Worm (Caenorhabditis elegans) whole organism, L1 larva: ENCODE data around the gene eri-3.

Source experiments
- C04F5.9 ChIP-seq: sonication (generic microtip); optimal IDR thresholded peaks from 2 replicates; lab custom pipeline; 2016; ENCODE audit warnings: missing genetic modification characterization, missing compliant biosample characterization
- Y116A8C.19 ChIP-seq: sonication (generic microtip); optimal IDR thresholded peaks from 2 replicates; lab custom pipeline; 2016; ENCODE audit warnings: missing compliant biosample characterization, missing genetic modification characterization, borderline replicate concordance
- alr-1 ChIP-seq: fragments of 200-800 bp; sonication (Bioruptor generic); optimal IDR thresholded peaks from 2 replicates; lab custom pipeline; 2018; ENCODE audit warnings: borderline replicate concordance, mild to moderate bottlenecking, missing genetic modification characterization, missing compliant biosample characterization
- blmp-1 ChIP-seq: fragments of 150-350 bp; optimal IDR thresholded peaks from 2 replicates; lab custom pipeline; 2014; ENCODE audit warnings: missing biosample characterization, missing genetic modification characterization
- ceh-63 ChIP-seq: fragments of 200-800 bp; sonication (Bioruptor generic); optimal IDR thresholded peaks from 2 replicates; lab custom pipeline; 2018; ENCODE audit warnings: mild to moderate bottlenecking, missing genetic modification characterization, missing compliant biosample characterization
- ceh-90 ChIP-seq: sonication (generic microtip); optimal IDR thresholded peaks from 2 replicates; lab custom pipeline; 2016; ENCODE audit warnings: missing genetic modification characterization, missing compliant biosample characterization
- dpl-1 ChIP-seq, 3 experiments: fragments of 150-350 bp in 2 of 3; sonication (generic microtip) in 1 of 3; optimal IDR thresholded peaks; 2 replicates each; lab custom pipeline; 2014 to 2017; ENCODE audit warnings: missing biosample characterization in 3 of 3, missing genetic modification characterization in 3 of 3, missing genetic modification reagents in 3 of 3
- efl-1 ChIP-seq, 4 experiments: fragments of 150-350 bp; optimal IDR thresholded peaks in 3 of 4; peaks in 1 of 4; 1 replicate in 1 of 4; 2 replicates in 3 of 4; lab custom pipeline; 2014; ENCODE audit warnings: missing biosample characterization in 2 of 4, missing genetic modification characterization in 2 of 4, missing genetic modification reagents in 2 of 4
- efl-3 ChIP-seq: fragments of 200-800 bp; sonication (Bioruptor generic); optimal IDR thresholded peaks from 2 replicates; lab custom pipeline; 2018; ENCODE audit warnings: mild to moderate bottlenecking, missing genetic modification characterization, missing compliant biosample characterization
- elt-2 ChIP-seq: sonication (generic microtip); optimal IDR thresholded peaks from 2 replicates; lab custom pipeline; 2016; ENCODE audit warnings: missing genetic modification characterization, mild to moderate bottlenecking, inconsistent platforms, missing compliant biosample characterization, missing genetic modification reagents
- ets-5 ChIP-seq: fragments of 200-800 bp; sonication (Bioruptor generic); IDR thresholded peaks from 2 replicates; pipeline ENCODE4 v1.3.6; 2022; ENCODE audit warnings: missing genetic modification characterization, missing compliant biosample characterization
- fkh-10 ChIP-seq: sonication (generic microtip); optimal IDR thresholded peaks from 2 replicates; lab custom pipeline; 2017; ENCODE audit warnings: missing biosample characterization, missing genetic modification reagents, missing genetic modification characterization
- mdl-1 ChIP-seq, 2 experiments: fragments of 150-350 bp; optimal IDR thresholded peaks; 2 replicates each; lab custom pipeline; 2014 to 2017; ENCODE audit warnings: missing biosample characterization in 2 of 2, missing genetic modification characterization in 2 of 2, inconsistent platforms in 1 of 2
- nhr-20 ChIP-seq: sonication (generic microtip); optimal IDR thresholded peaks from 2 replicates; lab custom pipeline; 2016; ENCODE audit warnings: mild to moderate bottlenecking, missing genetic modification characterization, missing compliant biosample characterization
- nhr-28 ChIP-seq: fragments of 150-350 bp; optimal IDR thresholded peaks from 2 replicates; lab custom pipeline; 2014; ENCODE audit warnings: missing biosample characterization, missing genetic modification characterization
- nhr-47 ChIP-seq: sonication (generic microtip); optimal IDR thresholded peaks from 2 replicates; lab custom pipeline; 2016; ENCODE audit warnings: mild to moderate bottlenecking, missing genetic modification characterization, moderate library complexity, missing compliant biosample characterization
- nhr-71 ChIP-seq: sonication (generic microtip); optimal IDR thresholded peaks from 2 replicates; lab custom pipeline; 2016; ENCODE audit warnings: mild to moderate bottlenecking, missing genetic modification characterization, moderate library complexity, missing compliant biosample characterization
- nhr-76 ChIP-seq: sonication (generic microtip); optimal IDR thresholded peaks from 2 replicates; lab custom pipeline; 2017; ENCODE audit warnings: missing biosample characterization, missing genetic modification characterization
- nhr-85 ChIP-seq: sonication (generic microtip); peaks from one replicate; lab custom pipeline; 2016; ENCODE audit warnings: missing genetic modification characterization, inconsistent platforms, missing compliant biosample characterization
- nhr-90 ChIP-seq: sonication (generic microtip); optimal IDR thresholded peaks from 2 replicates; lab custom pipeline; 2016; ENCODE audit warnings: mild to moderate bottlenecking, missing genetic modification characterization, missing compliant biosample characterization; ENCODE audit not compliant: poor library complexity
- pax-3 ChIP-seq: fragments of 200-800 bp; sonication (Bioruptor generic); optimal IDR thresholded peaks from 2 replicates; lab custom pipeline; 2018; ENCODE audit warnings: mild to moderate bottlenecking, missing genetic modification characterization, moderate library complexity, missing compliant biosample characterization
- pqm-1 ChIP-seq: sonication (generic microtip); optimal IDR thresholded peaks from 3 replicates; lab custom pipeline; 2017; ENCODE audit warnings: missing biosample characterization, missing genetic modification characterization
- rnt-1 ChIP-seq: sonication (generic microtip); optimal IDR thresholded peaks from 2 replicates; lab custom pipeline; 2016; ENCODE audit warnings: mild to moderate bottlenecking, missing genetic modification characterization, moderate library complexity, missing compliant biosample characterization
- skn-1 ChIP-seq: fragments of 150-350 bp; optimal IDR thresholded peaks from 2 replicates; lab custom pipeline; 2014; ENCODE audit warnings: missing biosample characterization, missing genetic modification characterization
- snpc-4 ChIP-seq: fragments of 150-350 bp; optimal IDR thresholded peaks from 2 replicates; lab custom pipeline; 2014; ENCODE audit warnings: missing biosample characterization, missing genetic modification characterization
- snu-23 ChIP-seq: sonication (generic microtip); optimal IDR thresholded peaks from 2 replicates; lab custom pipeline; 2016; ENCODE audit warnings: missing genetic modification characterization, missing compliant biosample characterization
- sox-4 ChIP-seq: sonication (generic microtip); optimal IDR thresholded peaks from 2 replicates; lab custom pipeline; 2016; ENCODE audit warnings: missing genetic modification characterization, missing compliant biosample characterization
- sptf-1 ChIP-seq: fragments of 150-350 bp; optimal IDR thresholded peaks from 2 replicates; lab custom pipeline; 2014; ENCODE audit warnings: missing biosample characterization, missing genetic modification characterization
- swsn-7 ChIP-seq: sonication (generic microtip); optimal IDR thresholded peaks from 2 replicates; lab custom pipeline; 2016; ENCODE audit warnings: missing genetic modification characterization, missing compliant biosample characterization
- tbx-2 ChIP-seq: sonication (generic microtip); optimal IDR thresholded peaks from 2 replicates; lab custom pipeline; 2016; ENCODE audit warnings: missing genetic modification characterization, missing compliant biosample characterization
- tlp-1 ChIP-seq: fragments of 150-350 bp; optimal IDR thresholded peaks from 2 replicates; lab custom pipeline; 2014; ENCODE audit warnings: missing biosample characterization, missing genetic modification characterization
- unc-130 ChIP-seq: fragments of 150-350 bp; optimal IDR thresholded peaks from 2 replicates; lab custom pipeline; 2017; ENCODE audit warnings: missing biosample characterization, missing genetic modification characterization, inconsistent platforms
- unc-30 ChIP-seq: sonication (generic microtip); optimal IDR thresholded peaks from 2 replicates; lab custom pipeline; 2017; ENCODE audit warnings: missing biosample characterization, missing genetic modification characterization
- unc-62 ChIP-seq: fragments of 150-350 bp; optimal IDR thresholded peaks from 2 replicates; lab custom pipeline; 2014; ENCODE audit warnings: missing biosample characterization, missing genetic modification reagents, missing genetic modification characterization
- unc-86 ChIP-seq: sonication (generic microtip); optimal IDR thresholded peaks from 2 replicates; lab custom pipeline; 2016; ENCODE audit warnings: missing genetic modification characterization, missing compliant biosample characterization
- unc-98 ChIP-seq: fragments of 200-800 bp; sonication (Bioruptor generic); IDR thresholded peaks from 2 replicates; pipeline ENCODE4 v1.3.6; 2022; ENCODE audit warnings: missing genetic modification characterization, missing compliant biosample characterization
- xbp-1 ChIP-seq: sonication (generic microtip); optimal IDR thresholded peaks from 2 replicates; lab custom pipeline; 2016; ENCODE audit warnings: missing genetic modification characterization, missing compliant biosample characterization
- zag-1 ChIP-seq: fragments of 150-350 bp; optimal IDR thresholded peaks from 2 replicates; lab custom pipeline; 2014; ENCODE audit warnings: missing biosample characterization, missing genetic modification characterization
- ztf-11 ChIP-seq, 2 experiments: sonication (generic microtip); optimal IDR thresholded peaks; 2 replicates each; lab custom pipeline; 2016 to 2017; ENCODE audit warnings: missing genetic modification characterization in 2 of 2, missing biosample characterization in 1 of 2, missing compliant biosample characterization in 1 of 2

eri-3 gene

DNA sequence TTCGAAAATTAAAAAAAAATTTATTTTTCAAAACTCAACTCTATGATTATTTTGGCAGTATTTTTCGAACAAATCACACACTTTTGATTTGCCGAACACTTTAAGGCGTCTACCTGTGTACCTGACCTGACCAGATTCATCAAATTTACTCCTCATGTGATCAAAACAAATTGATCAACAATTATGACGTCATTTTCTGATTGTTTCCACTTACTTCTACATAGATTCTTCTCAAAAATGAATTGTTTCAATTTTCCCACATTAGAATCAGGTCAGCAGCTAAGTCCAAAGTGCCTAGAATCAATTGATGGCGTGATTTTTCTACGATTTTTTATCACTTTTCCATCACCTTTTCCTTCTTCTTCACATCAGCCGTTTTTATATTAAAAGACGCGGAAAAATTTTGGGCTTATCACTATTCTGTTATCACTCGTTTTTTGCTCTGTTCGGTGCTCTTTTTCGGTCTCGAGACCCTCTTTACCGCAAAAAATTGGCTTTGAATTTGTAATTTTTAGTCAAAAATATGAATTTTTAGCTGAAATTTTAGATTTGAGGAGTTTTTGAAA, 19.9 kb downstream of the eri-3 start (continued):
- TF ChIP-seq nhr-47 (tag; lab: Kevin White, UChicago), result no peak
- TF ChIP-seq ets-5, result no peak
- no peak for TF ChIP-seq sox-4
- TF ChIP-seq snu-23, result peak; percentile 2
- TF ChIP-seq nhr-71 (tag; lab: Kevin White, UChicago), result peak; percentile 43
- no peak for TF ChIP-seq nhr-28 (tag; lab: Kevin White, UChicago)
- peak in 1 of 3 experiments; percentile 19 for TF ChIP-seq dpl-1 (GFP tag; optimal IDR thresholded peaks at IDR 0.05; lab: Kevin White, UChicago)
- no peak for TF ChIP-seq blmp-1 (tag; lab: Kevin White, UChicago)
- TF ChIP-seq ceh-90 (tag; lab: Kevin White, UChicago), result no peak

DNA sequence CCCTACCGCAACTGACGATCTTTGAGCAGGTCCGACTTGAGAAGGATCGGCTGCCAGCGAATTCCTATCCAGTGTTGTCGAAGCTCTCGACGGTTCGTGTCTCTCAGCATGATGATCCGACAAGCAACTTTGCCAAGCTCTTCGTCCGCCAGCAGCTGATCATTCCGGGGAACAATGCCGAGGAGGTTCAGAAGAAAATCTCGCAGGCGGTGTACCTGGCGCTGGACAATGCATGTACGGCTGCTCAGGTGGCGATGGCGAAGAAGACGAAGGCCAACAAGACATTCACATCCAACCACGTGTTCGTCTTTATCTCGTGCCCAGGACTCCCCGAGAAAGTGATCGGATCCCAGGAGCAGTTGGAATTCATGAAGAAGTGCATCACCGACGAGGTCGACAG, 26.1 kb downstream of the eri-3 start:
- TF ChIP-seq tbx-2 (tag; lab: Kevin White, UChicago), result no peak
- TF ChIP-seq unc-30 (tag; lab: Kevin White, UChicago), result no peak
- TF ChIP-seq nhr-20, result no peak
- TF ChIP-seq efl-3 (GFP tag; lab: Kevin White, UChicago), result no peak
- TF ChIP-seq unc-98, result no peak
- no peak for TF ChIP-seq mdl-1 (tag; optimal IDR thresholded peaks at IDR 0.05; lab: Kevin White, UChicago)
- TF ChIP-seq unc-130 (tag; lab: Kevin White, UChicago), result no peak
- TF ChIP-seq Y116A8C.19 (tag; lab: Kevin White, UChicago), result no peak
- no peak for TF ChIP-seq zag-1 (tag; lab: Kevin White, UChicago)
- TF ChIP-seq efl-1 (optimal IDR thresholded peaks at IDR 0.05; lab: Kevin White, UChicago), result no peak
- TF ChIP-seq efl-1 (GFP tag; optimal IDR thresholded peaks at IDR 0.05 in 1 of 2; lab: Kevin White, UChicago), result no peak
- TF ChIP-seq nhr-76 (tag; lab: Kevin White, UChicago), result no peak
- TF ChIP-seq unc-86 (tag; lab: Kevin White, UChicago), result no peak
- TF ChIP-seq skn-1 (tag; lab: Kevin White, UChicago), result no peak
- TF ChIP-seq tlp-1 (tag; lab: Kevin White, UChicago), result no peak
- TF ChIP-seq C04F5.9 (tag; lab: Kevin White, UChicago), result no peak
- no peak for TF ChIP-seq ceh-63 (GFP tag; lab: Kevin White, UChicago)
- TF ChIP-seq xbp-1 (tag; lab: Kevin White, UChicago), result no peak

DNA sequence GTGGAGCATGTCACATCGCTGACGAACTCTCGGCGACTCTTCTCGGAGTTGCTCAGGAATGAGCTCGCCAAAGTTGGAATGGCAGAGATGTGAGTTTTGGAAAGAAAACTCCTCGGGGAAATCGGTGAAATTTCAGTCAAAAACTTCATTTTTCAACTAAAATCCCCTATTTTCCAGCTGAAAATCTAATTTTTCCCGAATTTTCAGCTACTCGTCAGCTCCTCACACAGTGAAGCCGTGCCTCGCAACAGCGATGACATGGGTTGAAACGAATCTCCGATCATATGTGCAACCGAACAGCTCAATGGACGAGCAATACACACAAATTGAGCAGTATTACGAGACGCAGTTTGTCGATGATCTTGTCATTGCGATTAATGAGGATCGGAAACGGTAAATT, 28.5 kb downstream of the eri-3 start:
- TF ChIP-seq efl-1 (optimal IDR thresholded peaks at IDR 0.05; lab: Kevin White, UChicago) (no peak), efl-1 (GFP tag; optimal IDR thresholded peaks at IDR 0.05 in 1 of 2; lab: Kevin White, UChicago) (peak in 1 of 2 experiments; percentile 42), C04F5.9 (tag; lab: Kevin White, UChicago) (no peak), alr-1 (no peak)
- TF ChIP-seq, all 84 proteins: peak for 1

DNA sequence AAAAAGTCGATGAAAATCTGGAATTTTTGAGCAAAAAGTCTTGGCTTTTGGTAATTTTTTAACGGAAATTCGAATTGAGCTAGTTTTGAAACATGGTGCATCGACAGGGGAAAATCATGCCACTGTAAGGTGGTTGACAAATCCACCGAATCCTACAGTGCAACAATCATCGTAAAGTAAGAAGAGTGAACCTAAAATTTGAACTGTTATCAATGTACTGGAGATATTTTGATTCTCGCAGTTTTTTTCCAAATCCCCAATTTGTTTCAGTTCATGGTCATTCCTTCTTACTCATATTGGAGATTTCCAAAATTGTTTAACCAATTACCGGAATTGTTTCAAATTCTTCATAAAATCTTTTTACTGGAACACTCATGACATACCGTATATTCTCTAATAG, 29.4 kb downstream of the eri-3 start:
- TF ChIP-seq elt-2 (tag; lab: Kevin White, UChicago) (no peak), snpc-4 (tag; lab: Kevin White, UChicago) (no peak), ceh-63 (GFP tag; lab: Kevin White, UChicago) (no peak), blmp-1 (tag; lab: Kevin White, UChicago) (no peak), sptf-1 (no peak), nhr-85 (peak; percentile 6), swsn-7 (no peak), fkh-10 (GFP tag; lab: Kevin White, UChicago) (no peak), ztf-11 (tag; optimal IDR thresholded peaks at IDR 0.05; lab: Kevin White, UChicago) (no peak)

DNA sequence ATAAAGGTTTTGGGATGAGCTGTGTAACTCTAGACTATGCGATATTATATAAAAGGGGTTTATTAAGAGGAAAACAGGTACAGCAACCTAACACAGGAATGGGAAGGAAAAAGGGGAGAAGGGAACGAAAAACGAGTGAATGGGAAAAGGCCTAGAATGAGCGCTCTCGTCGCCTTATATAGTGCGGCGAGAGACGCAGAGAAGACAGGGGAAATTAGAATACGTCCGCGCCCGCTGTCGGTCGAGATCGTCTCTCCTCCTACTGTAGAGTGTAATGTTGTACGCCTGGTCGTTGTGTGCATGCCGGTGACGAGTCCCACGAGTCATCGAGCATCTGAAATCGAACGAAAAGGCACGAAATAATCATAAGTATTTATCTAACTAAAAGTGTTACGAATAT, 30.0 kb downstream of the eri-3 start:
- TF ChIP-seq dpl-1 (GFP tag; optimal IDR thresholded peaks at IDR 0.05; lab: Kevin White, UChicago) (no peak), rnt-1 (no peak), pqm-1 (tag; lab: Kevin White, UChicago) (no peak), nhr-28 (tag; lab: Kevin White, UChicago) (no peak), unc-62 (GFP tag; lab: Kevin White, UChicago) (no peak), pax-3 (tag; lab: Kevin White, UChicago) (no peak), nhr-90 (tag; lab: Kevin White, UChicago) (no peak), nhr-76 (tag; lab: Kevin White, UChicago) (no peak), C04F5.9 (tag; lab: Kevin White, UChicago) (no peak), ceh-63 (GFP tag; lab: Kevin White, UChicago) (no peak), elt-2 (tag; lab: Kevin White, UChicago) (no peak), nhr-20 (no peak)
- TF ChIP-seq, all 84 proteins: peak for 0
